Worm (Caenorhabditis elegans) whole organism, late embryonic: Measurements from ENCODE around the gene imp-2.

ENCODE experiments used
- fkh-10 ChIP-seq: fragments of 150-350 bp; optimal IDR thresholded peaks from 2 replicates; lab custom pipeline; 2014; ENCODE audit warnings: missing biosample characterization, missing genetic modification reagents, missing genetic modification characterization
- gmeb-2 ChIP-seq: sonication (generic microtip); optimal IDR thresholded peaks from 2 replicates; lab custom pipeline; 2016; ENCODE audit warnings: missing genetic modification characterization, inconsistent platforms, missing compliant biosample characterization
- hlh-15 ChIP-seq: sonication (generic microtip); optimal IDR thresholded peaks from 2 replicates; lab custom pipeline; 2016; ENCODE audit warnings: missing genetic modification characterization, missing compliant biosample characterization
- lim-6 ChIP-seq: sonication (generic microtip); optimal IDR thresholded peaks from 2 replicates; lab custom pipeline; 2016; ENCODE audit warnings: missing genetic modification characterization, missing compliant biosample characterization
- lin-11 ChIP-seq: fragments of 200-800 bp; sonication (Bioruptor generic); optimal IDR thresholded peaks from 2 replicates; lab custom pipeline; 2018; ENCODE audit warnings: mild to moderate bottlenecking, missing genetic modification characterization, missing compliant biosample characterization
- unc-86 ChIP-seq: sonication (generic microtip); optimal IDR thresholded peaks from 2 replicates; lab custom pipeline; 2016; ENCODE audit warnings: missing genetic modification characterization, missing compliant biosample characterization
- zip-5 ChIP-seq: sonication (generic microtip); optimal IDR thresholded peaks from 2 replicates; lab custom pipeline; 2016; ENCODE audit warnings: missing genetic modification characterization, missing compliant biosample characterization

DNA sequence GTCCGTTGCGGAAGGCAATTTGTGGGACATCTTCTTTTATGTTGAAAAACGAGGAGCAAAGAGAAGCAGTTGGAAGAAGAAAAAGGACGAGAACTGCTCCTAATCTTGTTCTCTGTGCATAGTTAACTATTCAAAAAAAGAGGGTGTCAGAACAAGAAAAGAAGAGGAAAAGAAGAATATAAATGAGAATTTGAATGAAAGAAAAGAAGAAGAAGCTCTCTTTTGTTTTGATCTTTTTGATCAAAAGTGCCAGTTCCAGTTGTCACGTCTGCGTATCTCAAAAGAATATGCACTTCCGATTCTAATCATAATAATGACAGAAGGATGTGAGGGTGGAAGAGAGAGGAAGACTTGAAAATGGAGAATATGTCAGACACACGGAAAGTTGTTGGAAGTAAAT, 23.7 kb downstream of the imp-2 start, which contains the start of gene M7.8:
- no peak for TF ChIP-seq fkh-10 (GFP tag; lab: Kevin White, UChicago)
- TF ChIP-seq unc-86, result no peak
- TF ChIP-seq lim-6, result no peak
- TF ChIP-seq gmeb-2, result no peak
- TF ChIP-seq hlh-15 (tag; lab: Kevin White, UChicago), result no peak
- TF ChIP-seq lin-11 (tag; lab: Kevin White, UChicago), result no peak
- TF ChIP-seq zip-5 (tag; lab: Kevin White, UChicago), result no peak
